Worm (Caenorhabditis elegans) whole organism, L1 larva: ENCODE data around the gene ZK1248.4.

Experiments
- nhr-90 ChIP-seq: sonication (generic microtip); optimal IDR thresholded peaks from 2 replicates; lab custom pipeline; 2016; ENCODE audit warnings: mild to moderate bottlenecking, missing genetic modification characterization, missing compliant biosample characterization; ENCODE audit not compliant: poor library complexity
- unc-86 ChIP-seq: sonication (generic microtip); optimal IDR thresholded peaks from 2 replicates; lab custom pipeline; 2016; ENCODE audit warnings: missing genetic modification characterization, missing compliant biosample characterization
- vab-15 ChIP-seq: sonication (generic microtip); optimal IDR thresholded peaks from 2 replicates; lab custom pipeline; 2017; ENCODE audit warnings: missing genotype, mild to moderate bottlenecking, missing genetic modification characterization, missing compliant biosample characterization

ce11 chrII:5772547-5773142, 45.8 kb upstream of the ZK1248.4 start:
- TF ChIP-seq nhr-90 (tag; lab: Kevin White, UChicago) (peak; percentile 50), vab-15 (tag; lab: Kevin White, UChicago) (no peak), unc-86 (tag; lab: Kevin White, UChicago) (no peak)
